Fruit fly (Drosophila melanogaster) whole organism, wandering third instar larva: ENCODE measurements around the gene CG34293.

Experiments
- CG32264 ChIP-seq: fragments of 200-800 bp; sonication (Bioruptor generic); optimal IDR thresholded peaks from 2 replicates; lab custom pipeline; 2016; ENCODE audit warnings: missing biosample characterization, missing genetic modification characterization
- Hnf4 ChIP-seq: fragments of 200-800 bp; sonication (Bioruptor generic); optimal IDR thresholded peaks from 2 replicates; lab custom pipeline; 2016; ENCODE audit warnings: missing biosample characterization, mild to moderate bottlenecking, missing genetic modification characterization
- dl ChIP-seq, 2 experiments: fragments of 175-275, 200-275 bp in 1 of 2; fragments of 200-275 bp in 1 of 2; sonication (Bioruptor generic); optimal IDR thresholded peaks; lab custom pipeline; 2018; ENCODE audit warnings: mild to moderate bottlenecking in 2 of 2, missing biosample characterization in 2 of 2, missing genetic modification characterization in 2 of 2, moderate library complexity in 2 of 2; ENCODE audit not compliant: partially characterized antibody in 2 of 2, insufficient read depth in 1 of 2

- no peak for TF ChIP-seq Hnf4 (GFP tag; lab: Kevin White, UChicago)
- no peak for TF ChIP-seq dl (GFP tag; optimal IDR thresholded peaks at IDR 0.05; lab: Kevin White, UChicago; ENCODE audit: insufficient read depth in 1 of 2, partially characterized antibody in 2 of 2)
- no peak for TF ChIP-seq CG32264 (GFP tag; lab: Kevin White, UChicago)
Observed at dm6 chr3R:27134728-27135361, 30.5 kb downstream of the CG34293 start.
